Worm (Caenorhabditis elegans): ENCODE results near the gene phyh-1.

phyh-1 gene

ce11 chrIV:17265279-17265678 is 6.1 kb upstream of the phyh-1 start, which contains the start of gene str-187:
Gene str-187, plus strand, starts transcription at chrIV:17265579.
- TF ChIP-seq nhr-237 (tag; optimal IDR thresholded peaks at IDR 0.05) (no peak), unc-62 (GFP tag; optimal IDR thresholded peaks at IDR 0.05) (no peak), ces-1 (GFP tag; optimal IDR thresholded peaks at IDR 0.05) (no peak), ceh-39 (tag; optimal IDR thresholded peaks at IDR 0.05) (no peak), mls-2 (tag; optimal IDR thresholded peaks at IDR 0.05) (no peak), cnd-1 (tag; optimal IDR thresholded peaks at IDR 0.05) (no peak)

ce11 chrIV:17264714-17265113 is 5.5 kb upstream of the phyh-1 start, which contains the start of gene F26D10.13:
Gene F26D10.13, minus strand, starts transcription at chrIV:17264814.
- TF ChIP-seq nhr-76 (tag; optimal IDR thresholded peaks at IDR 0.05): no peak
- no peak for TF ChIP-seq unc-62 (GFP tag; optimal IDR thresholded peaks at IDR 0.05)
- no peak for TF ChIP-seq lin-32 (GFP tag; optimal IDR thresholded peaks at IDR 0.05)
- TF ChIP-seq ztf-11 (tag; optimal IDR thresholded peaks at IDR 0.05): no peak
- TF ChIP-seq ceh-83 (GFP tag; optimal IDR thresholded peaks at IDR 0.05): no peak
- TF ChIP-seq snpc-4 (tag; optimal IDR thresholded peaks at IDR 0.05): no peak
- TF ChIP-seq zip-8 (tag; optimal IDR thresholded peaks at IDR 0.05): no peak
- TF ChIP-seq mep-1 (tag; optimal IDR thresholded peaks at IDR 0.05): no peak
- no peak for TF ChIP-seq elt-1 (tag; optimal IDR thresholded peaks at IDR 0.05; ENCODE audit: borderline replicate concordance, insufficient read depth)
- no peak for TF ChIP-seq drap-1 (GFP tag; optimal IDR thresholded peaks at IDR 0.05)

- no peak for TF ChIP-seq nhr-76 (tag; optimal IDR thresholded peaks at IDR 0.05)
- TF ChIP-seq ztf-11 (tag; optimal IDR thresholded peaks at IDR 0.05): no peak
- no peak for TF ChIP-seq snpc-4 (tag; optimal IDR thresholded peaks at IDR 0.05)
- no peak for TF ChIP-seq unc-39 (tag; optimal IDR thresholded peaks at IDR 0.05)
- no peak for TF ChIP-seq nhr-28 (tag; optimal IDR thresholded peaks at IDR 0.05)
- TF ChIP-seq M03D4.4 (tag; optimal IDR thresholded peaks at IDR 0.05): no peak
- TF ChIP-seq ceh-83 (GFP tag; optimal IDR thresholded peaks at IDR 0.05): no peak
- TF ChIP-seq hlh-1 (tag; optimal IDR thresholded peaks at IDR 0.05): no peak
- no peak for TF ChIP-seq lin-32 (GFP tag; optimal IDR thresholded peaks at IDR 0.05)
- TF ChIP-seq lin-13 (tag; optimal IDR thresholded peaks at IDR 0.05): no peak
- no peak for TF ChIP-seq ces-1 (GFP tag; optimal IDR thresholded peaks at IDR 0.05)
- no peak for TF ChIP-seq mep-1 (tag; optimal IDR thresholded peaks at IDR 0.05)
- no peak for TF ChIP-seq nhr-12 (tag; optimal IDR thresholded peaks at IDR 0.05)
- TF ChIP-seq lsy-2 (tag; optimal IDR thresholded peaks at IDR 0.05): no peak
- no peak for TF ChIP-seq bed-3 (GFP tag; optimal IDR thresholded peaks at IDR 0.05)
Measured at ce11 chrIV:17263714-17264113, 4.5 kb upstream of the phyh-1 start.

ce11 chrIV:17262385-17262784 is 3.2 kb upstream of the phyh-1 start, which contains the start of gene ZK550.6:
Gene ZK550.6, minus strand, starts transcription at chrIV:17262485.
- TF ChIP-seq hlh-1 (tag; optimal IDR thresholded peaks at IDR 0.05) (no peak), elt-1 (tag; optimal IDR thresholded peaks at IDR 0.05; ENCODE audit: borderline replicate concordance, insufficient read depth) (no peak), snpc-4 (tag; optimal IDR thresholded peaks at IDR 0.05) (no peak), ceh-43 (GFP tag; optimal IDR thresholded peaks at IDR 0.05) (no peak)

ce11 chrIV:17258824-17259223 is 386 bp downstream of the phyh-1 start:
- TF ChIP-seq elt-3 (tag; optimal IDR thresholded peaks at IDR 0.05): no peak
- no peak for TF ChIP-seq pha-4 (tag; optimal IDR thresholded peaks at IDR 0.05)
- no peak for TF ChIP-seq bed-3 (GFP tag; optimal IDR thresholded peaks at IDR 0.05)
- no peak for TF ChIP-seq mab-5 (tag; optimal IDR thresholded peaks at IDR 0.05)
- no peak for TF ChIP-seq unc-39 (tag; optimal IDR thresholded peaks at IDR 0.05)
- no peak for TF ChIP-seq sptf-1 (tag; optimal IDR thresholded peaks at IDR 0.05)
- TF ChIP-seq ceh-83 (GFP tag; optimal IDR thresholded peaks at IDR 0.05): no peak
- no peak for TF ChIP-seq flh-1 (GFP tag; optimal IDR thresholded peaks at IDR 0.05)
- no peak for TF ChIP-seq sem-2 (GFP tag; optimal IDR thresholded peaks at IDR 0.05)
- TF ChIP-seq nhr-2 (tag; optimal IDR thresholded peaks at IDR 0.05): no peak
- no peak for TF ChIP-seq nhr-237 (tag; optimal IDR thresholded peaks at IDR 0.05)

ce11 chrIV:17255001-17255400 is 4.2 kb downstream of the phyh-1 start, which contains the start of gene gtf-2E1:
Gene gtf-2E1, plus strand, starts transcription at chrIV:17255301.
- TF ChIP-seq zip-8 (tag; optimal IDR thresholded peaks at IDR 0.05): no peak
- TF ChIP-seq ces-1 (GFP tag; optimal IDR thresholded peaks at IDR 0.05): no peak
- no peak for TF ChIP-seq blmp-1 (tag; optimal IDR thresholded peaks at IDR 0.05)
- TF ChIP-seq M03D4.4 (tag; optimal IDR thresholded peaks at IDR 0.05): no peak
- no peak for TF ChIP-seq snpc-4 (tag; optimal IDR thresholded peaks at IDR 0.05)
- no peak for TF ChIP-seq ceh-43 (GFP tag; optimal IDR thresholded peaks at IDR 0.05)
- no peak for TF ChIP-seq tbx-8 (GFP tag; optimal IDR thresholded peaks at IDR 0.05)
- TF ChIP-seq elt-1 (tag; optimal IDR thresholded peaks at IDR 0.05; ENCODE audit: borderline replicate concordance, insufficient read depth): no peak
- TF ChIP-seq mls-2 (tag; optimal IDR thresholded peaks at IDR 0.05): no peak
- no peak for TF ChIP-seq nhr-76 (tag; optimal IDR thresholded peaks at IDR 0.05)
- no peak for TF ChIP-seq unc-39 (tag; optimal IDR thresholded peaks at IDR 0.05)
- TF ChIP-seq mab-5 (tag; optimal IDR thresholded peaks at IDR 0.05): no peak
- TF ChIP-seq unc-62 (GFP tag; optimal IDR thresholded peaks at IDR 0.05): no peak
- TF ChIP-seq ceh-83 (GFP tag; optimal IDR thresholded peaks at IDR 0.05): no peak
- no peak for TF ChIP-seq nhr-237 (tag; optimal IDR thresholded peaks at IDR 0.05)

All from whole organism, mixed stage, embryonic.